Fruit fly (Drosophila melanogaster) whole organism, adult: ENCODE results near the gene sra.

Experiments used
- CG11617 ChIP-seq: fragments of 200-800 bp; sonication (Bioruptor generic); optimal IDR thresholded peaks from 2 replicates; lab custom pipeline; 2017; ENCODE audit warnings: mild to moderate bottlenecking, missing biosample characterization, missing genetic modification reagents, missing genetic modification characterization
- CG7101 ChIP-seq: fragments of 200-800 bp; sonication (Bioruptor generic); optimal IDR thresholded peaks from 2 replicates; lab custom pipeline; 2018; ENCODE audit warnings: missing biosample characterization, mild to moderate bottlenecking, missing genetic modification characterization, moderate library complexity
- Mnt ChIP-seq: fragments of 200-800 bp; sonication (Bioruptor generic); optimal IDR thresholded peaks from 2 replicates; lab custom pipeline; 2016; ENCODE audit warnings: missing biosample characterization, mild to moderate bottlenecking, missing genetic modification characterization
- bab1 ChIP-seq: fragments of 200-800 bp; sonication (Bioruptor generic); optimal IDR thresholded peaks from 3 replicates; lab custom pipeline; 2019; ENCODE audit warnings: missing biosample characterization, mild to moderate bottlenecking, missing genetic modification characterization, moderate library complexity
- cic ChIP-seq: fragments of 200-800 bp; sonication (Bioruptor generic); optimal IDR thresholded peaks from 2 replicates; lab custom pipeline; 2017; ENCODE audit warnings: missing biosample characterization, mild to moderate bottlenecking, missing genetic modification characterization, moderate library complexity
- kay ChIP-seq: fragments of 200-800 bp; sonication (Bioruptor generic); peaks from one replicate; lab custom pipeline; 2016; ENCODE audit warnings: missing biosample characterization, missing genetic modification characterization, borderline replicate concordance
- tj ChIP-seq: fragments of 200-800 bp; sonication (Bioruptor generic); optimal IDR thresholded peaks from 3 replicates; lab custom pipeline; 2017; ENCODE audit warnings: missing biosample characterization, mild to moderate bottlenecking, missing genetic modification characterization, moderate library complexity

DNA sequence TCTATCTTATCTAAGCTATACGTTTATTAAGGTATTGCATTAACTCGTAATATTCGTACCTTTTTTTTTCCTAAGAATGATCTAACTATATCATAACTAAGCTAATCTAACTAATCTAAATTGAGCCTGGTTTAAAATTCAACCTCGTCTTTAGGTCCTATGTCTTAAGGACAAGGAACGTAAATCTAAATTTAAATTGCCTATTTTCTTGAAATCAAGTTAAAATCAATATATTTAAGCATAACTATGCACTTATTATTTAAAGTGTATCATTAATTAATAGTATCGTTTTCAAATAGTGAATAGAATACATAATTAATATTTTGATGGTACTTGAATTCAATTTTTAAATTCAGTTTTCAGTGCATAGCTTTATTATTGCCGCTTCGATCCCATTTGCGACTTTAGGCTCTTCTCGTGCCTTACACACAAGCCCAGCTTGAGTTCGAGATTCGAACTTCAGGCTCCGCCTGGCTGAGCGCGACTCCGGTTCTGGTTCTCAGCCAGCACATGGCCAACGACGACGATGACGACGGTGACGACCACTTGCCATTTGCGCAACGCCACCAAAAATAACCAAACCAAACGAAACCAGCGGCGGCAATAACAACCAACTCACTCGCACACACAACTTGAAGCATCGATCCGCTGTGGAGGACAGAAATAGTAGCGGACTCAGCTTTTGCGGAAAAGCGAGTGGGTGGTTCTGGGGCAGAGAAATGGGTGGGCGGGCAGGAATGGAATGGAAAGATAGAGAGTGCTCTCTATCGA lies 24.2 kb downstream of the sra start:
- no peak for TF ChIP-seq cic (GFP tag; lab: Kevin White, UChicago)
- no peak for TF ChIP-seq CG11617
- peak; percentile 57 for TF ChIP-seq tj (GFP tag; lab: Kevin White, UChicago)
- TF ChIP-seq kay (GFP tag; lab: Kevin White, UChicago), result no peak
- TF ChIP-seq Mnt, result no peak
- no peak for TF ChIP-seq bab1
- no peak for TF ChIP-seq CG7101 (tag; lab: Kevin White, UChicago)
